Worm (Caenorhabditis elegans) whole organism, L3 larva: ENCODE data around the gene aakg-5.

Experiments used
- ama-1 ChIP-seq: fragments of 150-350 bp; optimal IDR thresholded peaks from 2 replicates; lab custom pipeline; 2018
- ceh-82 ChIP-seq: fragments of 150-350 bp; optimal IDR thresholded peaks from 2 replicates; lab custom pipeline; 2014; ENCODE audit warnings: missing biosample characterization, missing genetic modification characterization
- elt-3 ChIP-seq, 3 experiments: fragments of 150-350 bp in 1 of 3; sonication (generic microtip) in 2 of 3; optimal IDR thresholded peaks; 2 replicates in 2 of 3; 4 replicates in 1 of 3; lab custom pipeline; 2014 to 2017; ENCODE audit warnings: missing biosample characterization in 3 of 3, missing genetic modification characterization in 3 of 3
- nfya-1 ChIP-seq: sonication (generic microtip); optimal IDR thresholded peaks from 2 replicates; lab custom pipeline; 2017; ENCODE audit warnings: missing genetic modification characterization, mild to moderate bottlenecking, missing compliant biosample characterization, antibody characterized with exemption, moderate library complexity; ENCODE audit not compliant: insufficient read depth

ce11 chrII:9966954-9967353, 8.0 kb downstream of the aakg-5 start, which contains the start of gene dtmk-1:
- no peak for TF ChIP-seq ama-1
- no peak for TF ChIP-seq elt-3 (tag; optimal IDR thresholded peaks at IDR 0.05; lab: Kevin White, UChicago)
- TF ChIP-seq ceh-82 (tag; lab: Kevin White, UChicago) = no peak
- TF ChIP-seq nfya-1 (tag; lab: Kevin White, UChicago) = no peak
